Comparison of ENCODE assay signal across 2 worm cellular contexts in the genomic region with DNA sequence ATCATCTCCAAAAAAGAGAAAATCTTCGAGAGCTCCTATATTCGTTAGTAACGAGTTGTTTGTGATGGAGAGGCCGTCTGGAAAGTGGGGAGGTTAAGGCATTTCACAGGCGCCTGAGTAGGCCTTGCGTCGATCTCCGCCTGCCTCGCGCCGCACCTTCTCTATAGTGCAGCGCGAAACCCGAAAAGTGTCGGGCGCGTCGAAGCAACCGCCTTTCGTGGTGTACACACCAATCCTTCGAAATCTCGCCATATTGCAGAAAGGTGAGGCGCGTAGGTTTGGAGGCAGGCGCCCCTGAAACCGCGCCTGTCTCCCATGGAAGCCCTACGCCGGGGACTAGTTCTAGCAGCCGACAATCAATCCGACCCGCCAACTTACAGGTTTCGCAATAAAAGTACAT.
TF ChIP-seq lines count a peak whose summit lies in the region.

No protein-coding gene starts in this region.

TF ChIP-seq in whole organism, L4 larva, 104 proteins besides CTCF, POLR2A, EP300 and RAD21:
- no peak for TF ChIP-seq nhr-28 (tag; optimal IDR thresholded peaks at IDR 0.05; lab: Kevin White, UChicago)
- TF ChIP-seq set-16 (GFP tag; IDR thresholded peaks at IDR 0.05; lab: Robert Waterston, UW): peak; percentile 77
- no peak for TF ChIP-seq attf-4 (tag; optimal IDR thresholded peaks at IDR 0.05; lab: Kevin White, UChicago)
- TF ChIP-seq egl-43 (GFP tag; IDR thresholded peaks at IDR 0.05; lab: Robert Waterston, UW): 0 out of 2 replicates have a peak, but pooled peaks have one; percentile 12
- 0 out of 2 replicates have a peak, but pooled peaks have one; percentile 41 for TF ChIP-seq D1046.2 (GFP tag; IDR thresholded peaks at IDR 0.05; lab: Robert Waterston, UW)
- no peak for TF ChIP-seq nhr-76 (tag; optimal IDR thresholded peaks at IDR 0.05; lab: Kevin White, UChicago)
- TF ChIP-seq F26F4.8 (GFP tag; conservative IDR thresholded peaks at IDR 0.05; lab: Robert Waterston, UW): no peak
- no peak for TF ChIP-seq mdt-29 (GFP tag; IDR thresholded peaks at IDR 0.05; lab: Robert Waterston, UW)

TF ChIP-seq in whole organism, young adult, 124 proteins besides CTCF, POLR2A, EP300 and RAD21:
- TF ChIP-seq madf-6 (GFP tag; IDR thresholded peaks at IDR 0.05; lab: Robert Waterston, UW): no peak
- no peak for TF ChIP-seq somi-1 (GFP tag; optimal IDR thresholded peaks at IDR 0.05; lab: Kevin White, UChicago)
- no peak for TF ChIP-seq ceh-91 (GFP tag; IDR thresholded peaks at IDR 0.05; lab: Robert Waterston, UW)
- no peak for TF ChIP-seq ama-1 (optimal IDR thresholded peaks at IDR 0.05; lab: Kevin White, UChicago)
- no peak for TF ChIP-seq ama-1 (GFP tag; optimal IDR thresholded peaks at IDR 0.05; lab: Kevin White, UChicago)
- 0 out of 2 replicates have a peak, but pooled peaks have one; percentile 10 for TF ChIP-seq ztf-28 (GFP tag; IDR thresholded peaks at IDR 0.05; lab: Robert Waterston, UW)
- peak; percentile 54 for TF ChIP-seq snpc-1.1 (tag; optimal IDR thresholded peaks at IDR 0.05; lab: Kevin White, UChicago; ENCODE audit: insufficient read depth)
- TF ChIP-seq pha-4 (tag; optimal IDR thresholded peaks at IDR 0.05; lab: Kevin White, UChicago): no peak
- peak; percentile 81 for TF ChIP-seq zfh-2 (GFP tag; conservative IDR thresholded peaks at IDR 0.05; lab: Robert Waterston, UW)
- no peak for TF ChIP-seq egl-44 (GFP tag; IDR thresholded peaks at IDR 0.05; lab: Robert Waterston, UW)
- TF ChIP-seq B0336.3 (GFP tag; IDR thresholded peaks at IDR 0.05; lab: Robert Waterston, UW): no peak
- no peak for TF ChIP-seq F57A8.1 (GFP tag; optimal IDR thresholded peaks at IDR 0.05; lab: Kevin White, UChicago)
